Worm (Caenorhabditis elegans): ENCODE data around the gene C44B7.5.

DNA sequence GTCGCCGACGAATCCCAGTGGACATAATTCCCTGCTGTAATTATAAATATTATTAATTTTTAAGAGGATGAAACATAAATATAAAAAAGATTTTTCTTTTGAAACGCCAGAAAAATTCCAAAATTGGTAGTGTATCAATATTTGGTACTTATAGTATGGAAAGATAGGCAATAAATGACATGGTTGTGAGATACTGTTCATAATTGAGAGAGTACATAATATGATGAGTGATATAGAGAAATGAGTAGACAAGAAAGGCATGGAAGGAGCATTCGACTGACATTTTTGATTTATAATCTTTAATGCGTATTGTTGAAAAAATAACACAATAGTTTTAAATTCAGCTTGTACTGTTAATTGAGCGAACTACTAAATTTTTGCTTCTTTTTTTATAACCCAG, 25.1 kb upstream of the C44B7.5 start, which contains the start of gene C44B7.11:
- no peak for TF ChIP-seq mdl-1 (tag; optimal IDR thresholded peaks at IDR 0.05)
- TF ChIP-seq nhr-6 (tag; optimal IDR thresholded peaks at IDR 0.05): no peak
- TF ChIP-seq C34F6.9 (tag; optimal IDR thresholded peaks at IDR 0.05): no peak
- no peak for TF ChIP-seq ceh-82 (tag; optimal IDR thresholded peaks at IDR 0.05)
- TF ChIP-seq egl-27 (tag; optimal IDR thresholded peaks at IDR 0.05): no peak
